Worm (Caenorhabditis elegans): ENCODE measurements around the gene der-2.

DNA sequence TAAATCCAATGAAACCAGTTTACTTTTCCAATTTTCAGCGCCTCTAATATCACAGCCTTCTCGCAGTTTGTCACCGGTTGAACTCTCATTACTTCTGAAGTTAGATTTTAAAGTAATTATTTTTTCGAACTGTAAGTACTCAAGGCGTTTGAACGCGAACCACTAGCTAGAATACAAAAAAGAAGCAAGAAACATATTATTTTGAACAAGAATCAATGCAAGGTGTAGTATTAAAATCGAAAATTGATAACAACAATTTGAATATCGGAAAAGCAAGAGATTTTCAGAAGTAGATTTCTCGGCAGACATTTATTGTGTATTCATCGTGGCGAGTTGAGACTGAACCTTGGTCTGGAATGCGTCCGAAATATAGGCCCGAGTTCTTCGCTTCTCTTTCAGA is 25.0 kb downstream of the der-2 start, which contains the start of gene exos-9:
- TF ChIP-seq blmp-1 (tag; optimal IDR thresholded peaks at IDR 0.05) (no peak), sem-2 (GFP tag; optimal IDR thresholded peaks at IDR 0.05) (no peak), unc-62 (GFP tag; optimal IDR thresholded peaks at IDR 0.05) (no peak), nhr-28 (tag; optimal IDR thresholded peaks at IDR 0.05) (no peak), bed-3 (GFP tag; optimal IDR thresholded peaks at IDR 0.05) (no peak), flh-1 (GFP tag; optimal IDR thresholded peaks at IDR 0.05) (no peak), ceh-83 (GFP tag; optimal IDR thresholded peaks at IDR 0.05) (no peak), elt-1 (tag; optimal IDR thresholded peaks at IDR 0.05; ENCODE audit: borderline replicate concordance, insufficient read depth) (no peak), snpc-4 (tag; optimal IDR thresholded peaks at IDR 0.05) (no peak)
